Worm (Caenorhabditis elegans): Measurements from ENCODE around the gene gss-1.

ce11 chrII:9411497-9411896, 4.7 kb downstream of the gss-1 start, which contains the start of gene M176.9:
- TF ChIP-seq ZK546.5 (tag; optimal IDR thresholded peaks at IDR 0.05), result no peak
- no peak for TF ChIP-seq dmd-8 (GFP tag; IDR thresholded peaks at IDR 0.05)
- no peak for TF ChIP-seq dmd-9 (GFP tag; IDR thresholded peaks at IDR 0.05)
- TF ChIP-seq dmd-6 (GFP tag; IDR thresholded peaks at IDR 0.05), result no peak
- TF ChIP-seq ama-1 (optimal IDR thresholded peaks at IDR 0.05), result no peak
- TF ChIP-seq mdl-1 (tag; optimal IDR thresholded peaks at IDR 0.05), result no peak
- no peak for TF ChIP-seq dpl-1 (GFP tag; optimal IDR thresholded peaks at IDR 0.05)
- TF ChIP-seq F26F4.8 (GFP tag; conservative IDR thresholded peaks at IDR 0.05), result no peak
- TF ChIP-seq ces-1 (GFP tag; optimal IDR thresholded peaks at IDR 0.05), result no peak
- no peak for TF ChIP-seq spr-3 (GFP tag; optimal IDR thresholded peaks at IDR 0.05)
- no peak for TF ChIP-seq nhr-41 (GFP tag; IDR thresholded peaks at IDR 0.05)
- no peak for TF ChIP-seq unc-62 (GFP tag; optimal IDR thresholded peaks at IDR 0.05 in 1 of 2)
- no peak for TF ChIP-seq unc-62 (tag; optimal IDR thresholded peaks at IDR 0.05)
- TF ChIP-seq R02D3.7 (tag; optimal IDR thresholded peaks at IDR 0.05), result no peak

Measured in whole organism, L4 larva.